In genomic region chrV:14990843-14991242, ce11 we compare ENCODE assay signal across 2 worm cellular contexts.
A peak's percentile ranks its signal among the peaks of the same experiment; 100 is the strongest.
TF ChIP-seq lines count a peak whose summit lies in the region.

Gene cdt-2, minus strand, starts transcription at chrV:14991126.
Gene T01C3.2, plus strand, starts transcription at chrV:14991168.

TF ChIP-seq in whole organism, L1 larva, 84 proteins besides CTCF, POLR2A, EP300 and RAD21 (continued from another document):
- TF ChIP-seq unc-86 (tag; optimal IDR thresholded peaks at IDR 0.05; lab: Kevin White, UChicago) (peak; percentile 12), nhr-19 (GFP tag; conservative IDR thresholded peaks at IDR 0.05; lab: Robert Waterston, UW) (peak; percentile 9; the same call in 1 of the 2 replicates), grh-1 (GFP tag; IDR thresholded peaks at IDR 0.05; lab: Robert Waterston, UW) (no peak), mef-2 (tag; optimal IDR thresholded peaks at IDR 0.05; lab: Kevin White, UChicago) (no peak), Y116A8C.19 (tag; optimal IDR thresholded peaks at IDR 0.05; lab: Kevin White, UChicago; ENCODE audit: borderline replicate concordance) (no peak), xbp-1 (tag; optimal IDR thresholded peaks at IDR 0.05; lab: Kevin White, UChicago) (peak; percentile 33), nhr-76 (tag; optimal IDR thresholded peaks at IDR 0.05; lab: Kevin White, UChicago) (no peak), nhr-20 (tag; optimal IDR thresholded peaks at IDR 0.05; lab: Kevin White, UChicago) (peak; percentile 35), vab-15 (tag; optimal IDR thresholded peaks at IDR 0.05; lab: Kevin White, UChicago) (no peak), fkh-4 (tag; optimal IDR thresholded peaks at IDR 0.05; lab: Kevin White, UChicago; ENCODE audit: borderline replicate concordance) (no peak), sptf-1 (tag; optimal IDR thresholded peaks at IDR 0.05; lab: Kevin White, UChicago) (no peak), C16A3.4 (tag; optimal IDR thresholded peaks at IDR 0.05; lab: Kevin White, UChicago) (peak; percentile 18), hpl-2 (GFP tag; optimal IDR thresholded peaks at IDR 0.05; lab: Kevin White, UChicago) (no peak), mab-9 (GFP tag; IDR thresholded peaks at IDR 0.05; lab: Robert Waterston, UW) (no peak), efl-1 (optimal IDR thresholded peaks at IDR 0.05; lab: Kevin White, UChicago) (peak; percentile 26 to 86), efl-1 (GFP tag; optimal IDR thresholded peaks at IDR 0.05 in 1 of 2; lab: Kevin White, UChicago) (peak; percentile 87 to 98), snu-23 (GFP tag; optimal IDR thresholded peaks at IDR 0.05; lab: Kevin White, UChicago) (peak; percentile 56), nhr-71 (tag; optimal IDR thresholded peaks at IDR 0.05; lab: Kevin White, UChicago) (peak; percentile 50), F16B12.6 (tag; optimal IDR thresholded peaks at IDR 0.05; lab: Kevin White, UChicago) (peak; percentile 17), nhr-77 (tag; optimal IDR thresholded peaks at IDR 0.05; lab: Kevin White, UChicago) (no peak), swsn-7 (tag; optimal IDR thresholded peaks at IDR 0.05; lab: Kevin White, UChicago) (peak; percentile 43), irx-1 (tag; optimal IDR thresholded peaks at IDR 0.05; lab: Kevin White, UChicago) (no peak), nhr-12 (tag; optimal IDR thresholded peaks at IDR 0.05; lab: Kevin White, UChicago) (no peak), lin-13 (GFP tag; optimal IDR thresholded peaks at IDR 0.05; lab: Kevin White, UChicago) (no peak), nhr-85 (tag; lab: Kevin White, UChicago) (peak; percentile 4), aha-1 (tag; optimal IDR thresholded peaks at IDR 0.05; lab: Kevin White, UChicago) (no peak), tbx-2 (tag; optimal IDR thresholded peaks at IDR 0.05; lab: Kevin White, UChicago) (peak; percentile 22), egl-13 (tag; optimal IDR thresholded peaks at IDR 0.05; lab: Kevin White, UChicago) (no peak), ceh-82 (tag; optimal IDR thresholded peaks at IDR 0.05; lab: Kevin White, UChicago) (peak in 2 of 3 experiments; percentile 29 to 44), tlp-1 (tag; optimal IDR thresholded peaks at IDR 0.05; lab: Kevin White, UChicago) (no peak), ces-1 (GFP tag; optimal IDR thresholded peaks at IDR 0.05; lab: Kevin White, UChicago) (no peak), dsc-1 (tag; optimal IDR thresholded peaks at IDR 0.05; lab: Kevin White, UChicago) (peak; percentile 25), unc-62 (GFP tag; optimal IDR thresholded peaks at IDR 0.05; lab: Kevin White, UChicago) (no peak)

TF ChIP-seq in whole organism, L2 larva, 48 proteins besides CTCF, POLR2A, EP300 and RAD21 (continued from another document):
- TF ChIP-seq F13H6.1 (tag; optimal IDR thresholded peaks at IDR 0.05; lab: Kevin White, UChicago) (no peak), ceh-82 (tag; optimal IDR thresholded peaks at IDR 0.05; lab: Kevin White, UChicago) (no peak), nhr-129 (tag; optimal IDR thresholded peaks at IDR 0.05; lab: Kevin White, UChicago) (peak; percentile 12), crh-2 (tag; optimal IDR thresholded peaks at IDR 0.05; lab: Kevin White, UChicago) (peak; percentile 13), lsy-2 (tag; optimal IDR thresholded peaks at IDR 0.05; lab: Kevin White, UChicago) (peak in 1 of 2 experiments; percentile 67), zag-1 (tag; optimal IDR thresholded peaks at IDR 0.05; lab: Kevin White, UChicago) (no peak), lin-11 (tag; optimal IDR thresholded peaks at IDR 0.05; lab: Kevin White, UChicago) (no peak), unc-55 (GFP tag; optimal IDR thresholded peaks at IDR 0.05; lab: Kevin White, UChicago) (peak; percentile 69), nhr-25 (tag; optimal IDR thresholded peaks at IDR 0.05; lab: Kevin White, UChicago) (peak; percentile 6), nhr-10 (tag; optimal IDR thresholded peaks at IDR 0.05; lab: Kevin White, UChicago) (no peak), aly-2 (tag; optimal IDR thresholded peaks at IDR 0.05; lab: Kevin White, UChicago) (no peak), nhr-6 (tag; optimal IDR thresholded peaks at IDR 0.05; lab: Kevin White, UChicago) (no peak), sem-4 (tag; optimal IDR thresholded peaks at IDR 0.05; lab: Kevin White, UChicago) (no peak), R02D3.7 (tag; optimal IDR thresholded peaks at IDR 0.05; lab: Kevin White, UChicago) (peak; percentile 84), fos-1 (tag; optimal IDR thresholded peaks at IDR 0.05; lab: Kevin White, UChicago) (no peak), sma-3 (GFP tag; optimal IDR thresholded peaks at IDR 0.05; lab: Kevin White, UChicago) (no peak), blmp-1 (tag; optimal IDR thresholded peaks at IDR 0.05; lab: Kevin White, UChicago; ENCODE audit: insufficient read depth) (no peak), mdl-1 (tag; optimal IDR thresholded peaks at IDR 0.05; lab: Kevin White, UChicago) (no peak), sma-9 (GFP tag; optimal IDR thresholded peaks at IDR 0.05; lab: Kevin White, UChicago) (peak; percentile 21), sma-9 (tag; optimal IDR thresholded peaks at IDR 0.05; lab: Kevin White, UChicago) (no peak), skn-1 (tag; optimal IDR thresholded peaks at IDR 0.05; lab: Kevin White, UChicago) (no peak), elt-3 (tag; optimal IDR thresholded peaks at IDR 0.05; lab: Kevin White, UChicago) (no peak), nhr-21 (tag; optimal IDR thresholded peaks at IDR 0.05; lab: Kevin White, UChicago) (no peak)
